Worm (Caenorhabditis elegans): ENCODE data around the gene dyci-1.

DNA sequence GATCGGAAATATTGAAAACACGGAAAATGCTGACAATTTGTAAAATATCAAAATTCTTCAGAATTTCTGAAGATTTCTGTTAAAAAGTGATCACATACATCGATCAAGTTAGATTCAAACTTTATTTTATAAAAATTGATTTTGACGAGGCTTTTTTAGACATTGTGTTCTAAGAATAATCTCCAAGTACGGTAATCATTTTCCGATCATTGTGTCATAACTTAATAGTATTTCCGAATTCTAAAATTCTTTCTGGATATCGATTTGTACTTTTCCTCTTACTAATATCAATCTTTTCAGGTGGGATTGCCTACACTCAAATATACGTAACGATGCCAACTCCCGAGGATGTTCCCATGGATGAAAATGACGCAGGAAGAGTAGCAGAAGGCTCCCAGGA is 28.1 kb downstream of the dyci-1 start, which contains the start of gene usp-4:
- TF ChIP-seq elt-3 (tag; optimal IDR thresholded peaks at IDR 0.05) (no peak), blmp-1 (tag; optimal IDR thresholded peaks at IDR 0.05; ENCODE audit: insufficient read depth) (no peak)

Measured in whole organism, L2 larva.